Worm (Caenorhabditis elegans): Measurements from ENCODE around the gene asp-14.

DNA sequence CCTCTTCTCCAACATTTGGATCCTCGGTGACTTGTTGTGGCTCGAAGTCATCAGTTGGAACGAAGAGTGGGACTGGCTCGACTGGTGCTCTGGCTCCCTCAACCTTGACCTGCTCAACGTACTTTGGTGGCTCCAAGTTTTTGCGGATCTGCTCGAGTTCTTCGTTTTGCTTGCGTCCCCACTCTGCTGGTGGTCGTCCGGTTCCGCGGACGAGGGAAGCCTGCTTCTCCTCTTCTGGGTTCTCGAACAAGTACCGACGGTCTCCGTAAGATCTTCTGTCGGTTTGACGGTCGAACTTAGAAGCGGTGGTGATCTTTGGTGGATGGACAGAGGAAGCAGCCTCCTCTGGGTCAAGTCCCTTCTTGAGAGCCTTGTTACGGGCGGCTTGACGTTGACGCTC, 37.8 kb downstream of the asp-14 start:
- TF ChIP-seq flt-1 (GFP tag; IDR thresholded peaks at IDR 0.05) (no peak), cog-1 (tag; optimal IDR thresholded peaks at IDR 0.05) (no peak), med-1 (GFP tag; optimal IDR thresholded peaks at IDR 0.05; ENCODE audit: insufficient read depth) (no peak), tab-1 (GFP tag; IDR thresholded peaks at IDR 0.05) (no peak), ztf-23 (GFP tag; IDR thresholded peaks at IDR 0.05) (no peak), T22C8.4 (GFP tag; IDR thresholded peaks at IDR 0.05) (no peak), klf-2 (GFP tag; conservative IDR thresholded peaks at IDR 0.05) (no peak)

All from whole organism, midembryonic.